Fruit fly (Drosophila melanogaster): ENCODE results near the gene CG42245.

CG42245 gene

DNA sequence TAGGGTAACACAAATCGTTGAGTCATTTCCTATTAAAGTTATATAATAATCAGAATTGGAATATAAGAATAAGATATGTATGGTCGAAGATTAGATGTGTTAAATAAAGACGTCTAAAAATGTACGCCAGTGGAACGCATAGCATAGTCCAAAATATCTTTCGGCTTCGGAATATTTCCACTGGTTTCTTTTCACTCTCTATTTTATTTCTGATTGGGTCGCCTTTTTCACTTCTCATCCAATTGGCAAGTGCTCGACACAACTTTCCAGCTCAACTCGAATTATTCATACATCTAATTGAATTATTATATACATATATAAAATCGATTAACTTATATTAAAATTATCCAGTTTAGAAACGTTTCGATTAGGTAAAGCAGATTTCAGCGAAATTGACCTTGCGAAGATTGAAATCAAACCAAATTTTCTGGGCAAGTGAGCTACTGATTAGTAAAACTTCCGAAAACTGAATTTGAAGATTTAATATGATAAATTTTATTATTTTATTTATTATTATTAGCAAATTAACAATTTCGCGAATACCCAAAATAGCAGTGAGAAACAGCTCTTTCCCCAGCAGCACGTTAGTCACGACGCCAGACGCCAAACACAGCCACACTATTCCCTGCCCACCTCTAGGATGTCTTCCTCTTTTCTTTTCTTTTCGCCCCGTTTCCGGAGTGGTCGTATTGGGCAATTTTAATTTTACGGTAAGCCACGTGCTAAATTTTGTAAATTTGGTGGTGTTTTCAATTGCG is 44.5 kb upstream of the CG42245 start, which contains the start of gene RpL8 (continued):
- TF ChIP-seq knrl (GFP tag; IDR thresholded peaks at IDR 0.05; ENCODE audit: partially characterized antibody) (peak; percentile 69), Mrtf (GFP tag; IDR thresholded peaks at IDR 0.05) (peak; percentile 74), Vsx1 (GFP tag; optimal IDR thresholded peaks at IDR 0.05) (peak; percentile 83), fu2 (GFP tag; optimal IDR thresholded peaks at IDR 0.05) (peak; percentile 55), az2 (GFP tag; optimal IDR thresholded peaks at IDR 0.05) (peak; percentile 69), abd-A (tag; optimal IDR thresholded peaks at IDR 0.05) (no peak), CG4404 (GFP tag; IDR thresholded peaks at IDR 0.05) (peak; percentile 34), CG4328 (GFP tag; optimal IDR thresholded peaks at IDR 0.05) (peak; percentile 84), NfI (GFP tag; optimal IDR thresholded peaks at IDR 0.05) (peak; percentile 95), Lpt (GFP tag; optimal IDR thresholded peaks at IDR 0.05) (no peak), CG15011 (GFP tag; optimal IDR thresholded peaks at IDR 0.05) (peak; percentile 74), CG14050 (GFP tag; IDR thresholded peaks at IDR 0.05) (peak; percentile 78), CG9437 (GFP tag; optimal IDR thresholded peaks at IDR 0.05) (peak; percentile 73), dan (GFP tag; IDR thresholded peaks at IDR 0.05) (no peak), sqz (GFP tag; optimal IDR thresholded peaks at IDR 0.05) (peak; percentile 82), yki (optimal IDR thresholded peaks at IDR 0.05) (no peak), CG17328 (GFP tag; IDR thresholded peaks at IDR 0.05) (peak; percentile 92), Asciz (GFP tag; optimal IDR thresholded peaks at IDR 0.05) (peak; percentile 82), Lhr (GFP tag; optimal IDR thresholded peaks at IDR 0.05) (peak; percentile 40), CG1529 (GFP tag; optimal IDR thresholded peaks at IDR 0.05) (peak; percentile 74), CG15479 (GFP tag; optimal IDR thresholded peaks at IDR 0.05) (no peak), Bgb (GFP tag; IDR thresholded peaks at IDR 0.05; ENCODE audit: partially characterized antibody) (peak; percentile 62), CG8944 (GFP tag; optimal IDR thresholded peaks at IDR 0.05) (peak; percentile 63), CG6654 (GFP tag; optimal IDR thresholded peaks at IDR 0.05) (peak; percentile 56), Dip2 (GFP tag; IDR thresholded peaks at IDR 0.05) (no peak), peb (GFP tag; IDR thresholded peaks at IDR 0.05) (peak; percentile 32; the same call in 1 of the 2 replicates), sens (GFP tag) (peak; percentile 92), pb (GFP tag; optimal IDR thresholded peaks at IDR 0.05) (peak; percentile 71), CG2875 (GFP tag; optimal IDR thresholded peaks at IDR 0.05) (peak; percentile 80), Poxn (GFP tag; IDR thresholded peaks at IDR 0.05) (0 out of 2 replicates have a peak, but pooled peaks have one; percentile 7), CG43689 (GFP tag; IDR thresholded peaks at IDR 0.05) (peak; percentile 70), YL-1 (GFP tag; optimal IDR thresholded peaks at IDR 0.05) (peak; percentile 98), zen (tag; optimal IDR thresholded peaks at IDR 0.05) (peak; percentile 74), CG12942 (GFP tag; optimal IDR thresholded peaks at IDR 0.05) (peak; percentile 57), CG3726 (GFP tag; IDR thresholded peaks at IDR 0.05) (peak; percentile 67; the same call in 2 of the 3 replicates), Trl (optimal IDR thresholded peaks at IDR 0.05) (no peak), Trl (GFP tag; optimal IDR thresholded peaks at IDR 0.05) (peak; percentile 69), esg (GFP tag; conservative IDR thresholded peaks at IDR 0.05) (peak; percentile 69), sisA (GFP tag; IDR thresholded peaks at IDR 0.05) (peak; percentile 51; the same call in 1 of the 2 replicates), sima (GFP tag; optimal IDR thresholded peaks at IDR 0.05) (peak; percentile 42), Deaf1 (tag; optimal IDR thresholded peaks at IDR 0.05) (peak; percentile 27), Ssrp (tag; optimal IDR thresholded peaks at IDR 0.05) (peak; percentile 56), CG18262 (tag; optimal IDR thresholded peaks at IDR 0.05) (peak; percentile 59), CG31388 (GFP tag; optimal IDR thresholded peaks at IDR 0.05) (no peak), CG11456 (GFP tag; IDR thresholded peaks at IDR 0.05) (peak; percentile 94), CG2712 (tag; optimal IDR thresholded peaks at IDR 0.05) (peak; percentile 72), CG34376 (GFP tag; optimal IDR thresholded peaks at IDR 0.05) (peak; percentile 97), run (tag; optimal IDR thresholded peaks at IDR 0.05) (peak; percentile 30), Sin3A (optimal IDR thresholded peaks at IDR 0.05) (peak; percentile 11), disco-r (GFP tag; optimal IDR thresholded peaks at IDR 0.05) (peak; percentile 65), CG9727 (GFP tag; optimal IDR thresholded peaks at IDR 0.05) (peak; percentile 86)
